Fruit fly (Drosophila melanogaster) whole organism, embryonic: ENCODE results near the gene CG43446.

ENCODE experiments used
- Atf6 ChIP-seq: fragments of 200-800 bp; sonication (Bioruptor generic); IDR thresholded peaks from 2 replicates; pipeline ENCODE4 v1.3.6; 2022; ENCODE audit warnings: missing biosample characterization, missing genetic modification characterization
- BtbVII ChIP-seq: fragments of 200-800 bp; sonication (Bioruptor generic); optimal IDR thresholded peaks from 3 replicates; lab custom pipeline; 2017; ENCODE audit warnings: missing biosample characterization, mild to moderate bottlenecking, missing genetic modification characterization
- CG10147 ChIP-seq: fragments of 200-800 bp; sonication (Bioruptor generic); optimal IDR thresholded peaks from 2 replicates; lab custom pipeline; 2019; ENCODE audit warnings: missing biosample characterization, mild to moderate bottlenecking, missing genetic modification characterization, moderate library complexity
- CG1024 ChIP-seq: fragments of 200-800 bp; sonication (Bioruptor generic); IDR thresholded peaks from 2 replicates; pipeline ENCODE4 v1.3.6; 2022; ENCODE audit warnings: missing biosample characterization, missing genetic modification characterization
- CG13775 ChIP-seq: fragments of 200-800 bp; sonication (Bioruptor generic); optimal IDR thresholded peaks from 3 replicates; lab custom pipeline; 2017; ENCODE audit warnings: missing biosample characterization, mild to moderate bottlenecking, missing genetic modification characterization
- CG14050 ChIP-seq: fragments of 200-800 bp; sonication (Bioruptor generic); IDR thresholded peaks from 3 replicates; pipeline ENCODE4 v1.3.6; 2022; ENCODE audit warnings: missing biosample characterization, missing genetic modification characterization
- CG14860 ChIP-seq: fragments of 200-800 bp; sonication (Bioruptor generic); IDR thresholded peaks from 3 replicates; pipeline ENCODE4 v1.3.6; 2022; ENCODE audit warnings: missing biosample characterization, missing genetic modification characterization; ENCODE audit not compliant: partially characterized antibody
- CG16863 ChIP-seq: fragments of 200-800 bp; sonication (Bioruptor generic); optimal IDR thresholded peaks from 3 replicates; lab custom pipeline; 2016; ENCODE audit warnings: missing biosample characterization, missing genetic modification characterization
- CG17568 ChIP-seq: fragments of 200-800 bp; sonication (Bioruptor generic); optimal IDR thresholded peaks from 2 replicates; lab custom pipeline; 2018; ENCODE audit warnings: missing biosample characterization, mild to moderate bottlenecking, missing genetic modification characterization, moderate library complexity
- CG2120 ChIP-seq: fragments of 200-800 bp; sonication (Bioruptor generic); optimal IDR thresholded peaks from 3 replicates; lab custom pipeline; 2016; ENCODE audit warnings: missing biosample characterization, missing genetic modification characterization
- CG2712 ChIP-seq: fragments of 200-800 bp; optimal IDR thresholded peaks from 3 replicates; lab custom pipeline; 2019; ENCODE audit warnings: missing biosample characterization, mild to moderate bottlenecking, missing genetic modification characterization, moderate library complexity
- CG31365 ChIP-seq: fragments of 200-800 bp; sonication (Bioruptor generic); optimal IDR thresholded peaks from 2 replicates; lab custom pipeline; 2018; ENCODE audit warnings: missing biosample characterization, mild to moderate bottlenecking, missing genetic modification characterization
- CG3847 ChIP-seq: fragments of 200-800 bp; sonication (Bioruptor generic); IDR thresholded peaks from 2 replicates; pipeline ENCODE4 v1.3.6; 2022; ENCODE audit warnings: missing biosample characterization, missing genetic modification characterization
- CG43689 ChIP-seq: fragments of 200-800 bp; sonication (Bioruptor generic); IDR thresholded peaks from 2 replicates; pipeline ENCODE4 v1.3.6; 2022; ENCODE audit warnings: missing biosample characterization, missing genetic modification characterization
- CG6791 ChIP-seq: fragments of 200-800 bp; sonication (Bioruptor generic); IDR thresholded peaks from 3 replicates; pipeline ENCODE4 v1.3.6; 2022; ENCODE audit warnings: missing biosample characterization, missing genetic modification characterization; ENCODE audit not compliant: partially characterized antibody
- CG8281 ChIP-seq: fragments of 200-800 bp; sonication (Bioruptor generic); optimal IDR thresholded peaks from 2 replicates; lab custom pipeline; 2018; ENCODE audit warnings: missing biosample characterization, mild to moderate bottlenecking, missing genetic modification characterization, moderate library complexity
- CG8388 ChIP-seq: fragments of 200-800 bp; sonication (Bioruptor generic); optimal IDR thresholded peaks from 2 replicates; lab custom pipeline; 2019; ENCODE audit warnings: missing biosample characterization, mild to moderate bottlenecking, missing genetic modification characterization, moderate library complexity
- Dad ChIP-seq: fragments of 200-800 bp; sonication (Bioruptor generic); optimal IDR thresholded peaks from 3 replicates; lab custom pipeline; 2016; ENCODE audit warnings: missing biosample characterization, missing genetic modification characterization
- Doc2 ChIP-seq: fragments of 200-800 bp; sonication (Bioruptor generic); IDR thresholded peaks from 2 replicates; pipeline ENCODE4 v1.3.6; 2022; ENCODE audit warnings: missing biosample characterization, missing genetic modification characterization
- Dp ChIP-seq: fragments of 200-800 bp; sonication (Bioruptor generic); optimal IDR thresholded peaks from 2 replicates; lab custom pipeline; 2018; ENCODE audit warnings: missing biosample characterization, mild to moderate bottlenecking, missing genetic modification characterization, moderate library complexity
- Fer1 ChIP-seq: fragments of 200-800 bp; sonication (Bioruptor generic); optimal IDR thresholded peaks from 2 replicates; lab custom pipeline; 2017; ENCODE audit warnings: missing biosample characterization, mild to moderate bottlenecking, missing genetic modification characterization
- HHEX ChIP-seq: fragments of 200-800 bp; sonication (Bioruptor generic); optimal IDR thresholded peaks from 3 replicates; lab custom pipeline; 2017; ENCODE audit warnings: missing biosample characterization, mild to moderate bottlenecking, missing genetic modification characterization, missing genetic modification reagents
- Lpt ChIP-seq: fragments of >200 bp; optimal IDR thresholded peaks from 2 replicates; lab custom pipeline; 2018; ENCODE audit warnings: missing biosample characterization, missing genetic modification characterization
- Mad ChIP-seq: fragments of 200-800 bp; sonication (Bioruptor generic); optimal IDR thresholded peaks from 2 replicates; lab custom pipeline; 2016; ENCODE audit warnings: missing biosample characterization, missing genetic modification characterization
- Oli ChIP-seq: fragments of 200-800 bp; sonication (Bioruptor generic); optimal IDR thresholded peaks from 2 replicates; lab custom pipeline; 2018; ENCODE audit warnings: missing biosample characterization, mild to moderate bottlenecking, missing genetic modification characterization, moderate library complexity
- Scr ChIP-seq: fragments of 200-800 bp; sonication (Bioruptor generic); IDR thresholded peaks from 2 replicates; pipeline ENCODE4 v1.3.6; 2022; ENCODE audit warnings: missing biosample characterization, missing genetic modification characterization; ENCODE audit not compliant: partially characterized antibody
- Six4 ChIP-seq: fragments of 200-800 bp; sonication (Bioruptor generic); optimal IDR thresholded peaks from 2 replicates; lab custom pipeline; 2016; ENCODE audit warnings: missing biosample characterization, missing genetic modification characterization
- Sox102F ChIP-seq: fragments of 200-800 bp; sonication (Bioruptor generic); optimal IDR thresholded peaks from 2 replicates; lab custom pipeline; 2018; ENCODE audit warnings: missing biosample characterization, mild to moderate bottlenecking, missing genetic modification characterization, moderate library complexity
- Spps ChIP-seq: fragments of 200-800 bp; sonication (Bioruptor generic); optimal IDR thresholded peaks from 2 replicates; lab custom pipeline; 2018; ENCODE audit warnings: missing biosample characterization, mild to moderate bottlenecking, missing genetic modification characterization
- TFAM ChIP-seq: fragments of 200-800 bp; sonication (Bioruptor generic); optimal IDR thresholded peaks from 2 replicates; lab custom pipeline; 2017; ENCODE audit warnings: missing biosample characterization, missing genetic modification characterization, inconsistent platforms
- Tbp ChIP-seq: fragments of >200 bp; optimal IDR thresholded peaks from 2 replicates; lab custom pipeline; 2018; ENCODE audit warnings: missing biosample characterization, missing genetic modification characterization
- Trl ChIP-seq, 3 experiments: fragments of >200 bp in 2 of 3; fragments of 200-800 bp in 1 of 3; sonication (Bioruptor generic) in 1 of 3; optimal IDR thresholded peaks; 2 replicates in 1 of 3; 3 replicates in 2 of 3; lab custom pipeline; 2016 to 2017; ENCODE audit warnings: missing biosample characterization in 1 of 3, missing genetic modification characterization in 1 of 3
- ac ChIP-seq: fragments of 200-800 bp; sonication (Bioruptor generic); optimal IDR thresholded peaks from 3 replicates; lab custom pipeline; 2017; ENCODE audit warnings: missing biosample characterization, mild to moderate bottlenecking, missing genetic modification characterization
- ara ChIP-seq: fragments of 200-800 bp; sonication (Bioruptor generic); IDR thresholded peaks from 2 replicates; pipeline ENCODE4 v1.3.6; 2022; ENCODE audit warnings: missing biosample characterization, missing genetic modification characterization
- az2 ChIP-seq: fragments of 200-800 bp; sonication (Bioruptor generic); optimal IDR thresholded peaks from 3 replicates; lab custom pipeline; 2016; ENCODE audit warnings: missing biosample characterization, missing genetic modification characterization
- en ChIP-seq: fragments of 200-800 bp; sonication (Bioruptor generic); optimal IDR thresholded peaks from 2 replicates; lab custom pipeline; 2016; ENCODE audit warnings: missing biosample characterization, missing genetic modification characterization
- fd64A ChIP-seq: fragments of 200-800 bp; sonication (Bioruptor generic); optimal IDR thresholded peaks from 3 replicates; lab custom pipeline; 2018; ENCODE audit warnings: missing biosample characterization, mild to moderate bottlenecking, missing genetic modification characterization
- grau ChIP-seq: fragments of 200-800 bp; optimal IDR thresholded peaks from 3 replicates; lab custom pipeline; 2019; ENCODE audit warnings: missing biosample characterization, mild to moderate bottlenecking, missing genetic modification characterization, moderate library complexity
- inv ChIP-seq: fragments of 200-800 bp; sonication (Bioruptor generic); IDR thresholded peaks from 2 replicates; pipeline ENCODE4 v1.3.6; 2022; ENCODE audit warnings: missing biosample characterization, missing genetic modification characterization; ENCODE audit not compliant: partially characterized antibody
- oc ChIP-seq: fragments of 200-800 bp; sonication (Bioruptor generic); optimal IDR thresholded peaks from 2 replicates; lab custom pipeline; 2018; ENCODE audit warnings: missing biosample characterization, mild to moderate bottlenecking, missing genetic modification characterization, moderate library complexity
- pan ChIP-seq, 4 experiments: fragments of >200 bp in 3 of 4; fragments of 200-800 bp in 1 of 4; sonication (Bioruptor generic) in 1 of 4; optimal IDR thresholded peaks in 3 of 4; IDR thresholded peaks in 1 of 4; 2 replicates each; pipeline versions ENCODE4 v1.3.6 to Lab custom; 2017 to 2022; ENCODE audit warnings: missing biosample characterization in 2 of 4, missing genetic modification characterization in 2 of 4, mixed read lengths in 1 of 4
- pb ChIP-seq: fragments of 200-800 bp; sonication (Bioruptor generic); optimal IDR thresholded peaks from 3 replicates; lab custom pipeline; 2016; ENCODE audit warnings: missing biosample characterization, missing genetic modification characterization
- pros ChIP-seq: fragments of 200-800 bp; sonication (Bioruptor generic); optimal IDR thresholded peaks from 3 replicates; lab custom pipeline; 2019; ENCODE audit warnings: missing biosample characterization, mild to moderate bottlenecking, missing genetic modification characterization, moderate library complexity
- scrt ChIP-seq: fragments of 200-800 bp; sonication (Bioruptor generic); optimal IDR thresholded peaks from 2 replicates; lab custom pipeline; 2018; ENCODE audit warnings: missing biosample characterization, mild to moderate bottlenecking, missing genetic modification characterization, moderate library complexity
- sd ChIP-seq: fragments of 200-800 bp; sonication (Bioruptor generic); optimal IDR thresholded peaks from 3 replicates; lab custom pipeline; 2018; ENCODE audit warnings: missing biosample characterization, mild to moderate bottlenecking, missing genetic modification characterization, moderate library complexity
- seq ChIP-seq: fragments of 200-800 bp; sonication (Bioruptor generic); IDR thresholded peaks from 2 replicates; pipeline ENCODE4 v1.3.6; 2022; ENCODE audit warnings: missing biosample characterization, missing genetic modification characterization
- slou ChIP-seq: fragments of 200-800 bp; sonication (Bioruptor generic); optimal IDR thresholded peaks from 3 replicates; lab custom pipeline; 2016; ENCODE audit warnings: missing biosample characterization, missing genetic modification characterization
- slp2 ChIP-seq: fragments of 200-800 bp; sonication (Bioruptor generic); optimal IDR thresholded peaks from 2 replicates; lab custom pipeline; 2016; ENCODE audit warnings: missing biosample characterization, missing genetic modification characterization
- sr ChIP-seq: fragments of 200-800 bp; sonication (Bioruptor generic); IDR thresholded peaks from 3 replicates; pipeline ENCODE4 v1.3.6; 2022; ENCODE audit warnings: missing biosample characterization, missing genetic modification characterization
- sug ChIP-seq: fragments of 200-800 bp; optimal IDR thresholded peaks from 2 replicates; lab custom pipeline; 2019; ENCODE audit warnings: missing biosample characterization, mild to moderate bottlenecking, missing genetic modification characterization, moderate library complexity

CG43446 gene

dm6 chr3R:20989657-20990056 lies 1.9 kb upstream of the CG43446 start (continued):
- TF ChIP-seq sr (GFP tag; lab: Robert Waterston, UW) (no peak), en (GFP tag; lab: Kevin White, UChicago) (no peak), inv (GFP tag; lab: Robert Waterston, UW) (no peak), BtbVII (GFP tag; lab: Kevin White, UChicago) (peak; percentile 72), CG16863 (peak; percentile 23), grau (peak; percentile 65), Trl (optimal IDR thresholded peaks at IDR 0.05; lab: Kevin White, UChicago) (peak in 1 of 2 experiments; percentile 21), Trl (GFP tag; optimal IDR thresholded peaks at IDR 0.05; lab: Kevin White, UChicago) (peak; percentile 47), fd64A (GFP tag; lab: Kevin White, UChicago) (no peak), Scr (GFP tag; lab: Robert Waterston, UW) (no peak), ara (no peak), CG43689 (GFP tag; lab: Robert Waterston, UW) (no peak), CG1024 (GFP tag; lab: Robert Waterston, UW) (no peak), oc (tag; lab: Kevin White, UChicago) (no peak), Mad (no peak), Sox102F (peak; percentile 58), ac (GFP tag; lab: Kevin White, UChicago) (no peak), Lpt (no peak), az2 (GFP tag; lab: Kevin White, UChicago) (peak; percentile 39), HHEX (GFP tag; lab: Kevin White, UChicago) (no peak), Six4 (GFP tag; lab: Kevin White, UChicago) (no peak), CG17568 (GFP tag; lab: Kevin White, UChicago) (no peak), CG2712 (tag; lab: Kevin White, UChicago) (peak; percentile 57), pb (GFP tag; lab: Kevin White, UChicago) (peak; percentile 59), CG2120 (GFP tag; lab: Kevin White, UChicago) (peak; percentile 73), TFAM (GFP tag; lab: Kevin White, UChicago) (no peak), CG6791 (GFP tag; lab: Robert Waterston, UW) (no peak), CG14050 (GFP tag; lab: Robert Waterston, UW) (peak; percentile 45; the same call in 1 of the 3 replicates), Doc2 (no peak), Dad (GFP tag; lab: Kevin White, UChicago) (peak; percentile 28), CG13775 (GFP tag; lab: Kevin White, UChicago) (peak; percentile 37), Dp (no peak), Tbp (GFP tag; lab: Kevin White, UChicago) (no peak), CG31365 (tag; lab: Kevin White, UChicago) (no peak), Oli (tag; lab: Kevin White, UChicago) (peak; percentile 68), pros (no peak), Spps (tag; lab: Kevin White, UChicago) (no peak), slou (no peak), Atf6 (GFP tag; lab: Robert Waterston, UW) (peak; percentile 67; the same call in 1 of the 2 replicates), pan (optimal IDR thresholded peaks at IDR 0.05; lab: Kevin White, UChicago) (no peak), pan (GFP tag; optimal IDR thresholded peaks at IDR 0.05 in 1 of 2, IDR thresholded peaks at IDR 0.05 in 1 of 2) (peak in 1 of 2 experiments; percentile 42), seq (GFP tag; lab: Robert Waterston, UW) (0 out of 2 replicates have a peak, but pooled peaks have one; percentile 36), CG14860 (GFP tag; lab: Robert Waterston, UW) (no peak), slp2 (GFP tag; lab: Kevin White, UChicago) (no peak), CG8388 (GFP tag; lab: Kevin White, UChicago) (peak; percentile 27), CG10147 (peak; percentile 8), scrt (peak; percentile 30), Fer1 (GFP tag; lab: Kevin White, UChicago) (peak; percentile 55), sd (tag; lab: Kevin White, UChicago) (peak; percentile 5), sug (tag; lab: Kevin White, UChicago) (peak; percentile 64), CG8281 (tag; lab: Kevin White, UChicago) (peak; percentile 4), CG3847 (GFP tag; lab: Robert Waterston, UW) (peak; percentile 53)
